Worm (Caenorhabditis elegans) whole organism, late embryonic: ENCODE measurements around the gene ace-1.

Experiments
- T23F11.4 ChIP-seq: fragments of 200-800 bp; sonication (Bioruptor generic); optimal IDR thresholded peaks from 2 replicates; lab custom pipeline; 2018; ENCODE audit warnings: mild to moderate bottlenecking, missing genetic modification characterization, missing compliant biosample characterization
- ama-1 ChIP-seq: fragments of 150-350 bp; optimal IDR thresholded peaks from 2 replicates; lab custom pipeline; 2014
- ceh-2 ChIP-seq: sonication (generic microtip); optimal IDR thresholded peaks from 2 replicates; lab custom pipeline; 2016; ENCODE audit warnings: missing genotype, missing genetic modification characterization, missing compliant biosample characterization
- ceh-30 ChIP-seq: fragments of 150-350 bp; optimal IDR thresholded peaks from 2 replicates; lab custom pipeline; 2014; ENCODE audit warnings: missing biosample characterization, missing genetic modification characterization
- lim-6 ChIP-seq: sonication (generic microtip); optimal IDR thresholded peaks from 2 replicates; lab custom pipeline; 2016; ENCODE audit warnings: missing genetic modification characterization, missing compliant biosample characterization
- nfya-1 ChIP-seq: sonication (generic microtip); optimal IDR thresholded peaks from 2 replicates; lab custom pipeline; 2017; ENCODE audit warnings: missing genetic modification characterization, mild to moderate bottlenecking, missing compliant biosample characterization, antibody characterized with exemption, moderate library complexity
- nhr-11 ChIP-seq: fragments of 150-350 bp; optimal IDR thresholded peaks from 2 replicates; lab custom pipeline; 2014; ENCODE audit warnings: missing biosample characterization, missing genetic modification characterization
- odd-2 ChIP-seq: sonication (generic microtip); optimal IDR thresholded peaks from 2 replicates; lab custom pipeline; 2017; ENCODE audit warnings: antibody characterized with exemption, mild to moderate bottlenecking, missing genetic modification characterization, missing compliant biosample characterization
- pha-2 ChIP-seq: sonication (generic microtip); optimal IDR thresholded peaks from 2 replicates; lab custom pipeline; 2017; ENCODE audit warnings: mild to moderate bottlenecking, missing genetic modification characterization, missing compliant biosample characterization
- pqm-1 ChIP-seq: sonication (generic microtip); optimal IDR thresholded peaks from 2 replicates; lab custom pipeline; 2016; ENCODE audit warnings: missing genetic modification characterization, missing compliant biosample characterization
- rnt-1 ChIP-seq: sonication (generic microtip); optimal IDR thresholded peaks from 2 replicates; lab custom pipeline; 2016; ENCODE audit warnings: missing genetic modification characterization, missing compliant biosample characterization
- sox-2 ChIP-seq: fragments of 200-800 bp; sonication (Bioruptor generic); IDR thresholded peaks from 2 replicates; pipeline ENCODE4 v1.3.6; 2022; ENCODE audit warnings: missing genetic modification reagents, missing genetic modification characterization, missing compliant biosample characterization
- sox-4 ChIP-seq: sonication (generic microtip); optimal IDR thresholded peaks from 2 replicates; lab custom pipeline; 2017; ENCODE audit warnings: mild to moderate bottlenecking, missing genetic modification characterization, inconsistent platforms, missing compliant biosample characterization
- unc-86 ChIP-seq: sonication (generic microtip); optimal IDR thresholded peaks from 2 replicates; lab custom pipeline; 2016; ENCODE audit warnings: missing genetic modification characterization, missing compliant biosample characterization

- TF ChIP-seq unc-86 (tag; lab: Kevin White, UChicago) (no peak), nfya-1 (tag; lab: Kevin White, UChicago) (no peak), odd-2 (tag; lab: Kevin White, UChicago) (no peak), pqm-1 (tag; lab: Kevin White, UChicago) (no peak), sox-2 (no peak), rnt-1 (tag; lab: Kevin White, UChicago) (no peak), nhr-11 (tag; lab: Kevin White, UChicago) (no peak), sox-4 (tag; lab: Kevin White, UChicago) (no peak), T23F11.4 (GFP tag; lab: Kevin White, UChicago) (no peak), ama-1 (lab: Kevin White, UChicago) (no peak), ceh-30 (tag; lab: Kevin White, UChicago) (no peak), ceh-2 (tag; lab: Kevin White, UChicago) (no peak), lim-6 (tag; lab: Kevin White, UChicago) (no peak), pha-2 (no peak)
These were observed 14.6 kb upstream of the ace-1 start for ce11 chrX:16352503-16352902.
